Fruit fly (Drosophila melanogaster): Measurements from ENCODE around the gene gukh.

dm6 chr3R:19070222-19070949 is 86.6 kb downstream of the gukh start:
- TF ChIP-seq Hr39 (GFP tag; optimal IDR thresholded peaks at IDR 0.05) (no peak), acj6 (GFP tag; optimal IDR thresholded peaks at IDR 0.05) (peak; percentile 2), CG6854 (GFP tag; optimal IDR thresholded peaks at IDR 0.05) (no peak), Smox (GFP tag; optimal IDR thresholded peaks at IDR 0.05) (no peak), cyc (GFP tag; optimal IDR thresholded peaks at IDR 0.05) (no peak), CG11902 (GFP tag; optimal IDR thresholded peaks at IDR 0.05) (no peak), fd85E (GFP tag; optimal IDR thresholded peaks at IDR 0.05) (no peak), spab (GFP tag; optimal IDR thresholded peaks at IDR 0.05) (peak; percentile 47), Hr38 (GFP tag; optimal IDR thresholded peaks at IDR 0.05) (no peak), CG6792 (GFP tag; optimal IDR thresholded peaks at IDR 0.05) (peak; percentile 13), CG6808 (GFP tag; optimal IDR thresholded peaks at IDR 0.05) (peak; percentile 48)

Data from whole organism, prepupa.